Fruit fly (Drosophila melanogaster) Kc167 (cell line): Measurements from ENCODE around the gene CG11920.

ENCODE experiments used
- Myc ChIP-seq: fragments of >200 bp; optimal IDR thresholded peaks from 2 replicates; lab custom pipeline; 2017; ENCODE audit warnings: missing external identifiers
- insv ChIP-seq: fragments of >200 bp; optimal IDR thresholded peaks from 3 replicates; lab custom pipeline; 2018; ENCODE audit warnings: missing external identifiers

- no peak for TF ChIP-seq Myc
- no peak for TF ChIP-seq insv (lab: Kevin White, UChicago)
Observed at dm6 chr3R:25122736-25123211, 48.1 kb downstream of the CG11920 start, which contains the start of the genes CG31510 and TTLL5.
